Worm (Caenorhabditis elegans): Measurements from ENCODE around the gene C48B4.9.

DNA sequence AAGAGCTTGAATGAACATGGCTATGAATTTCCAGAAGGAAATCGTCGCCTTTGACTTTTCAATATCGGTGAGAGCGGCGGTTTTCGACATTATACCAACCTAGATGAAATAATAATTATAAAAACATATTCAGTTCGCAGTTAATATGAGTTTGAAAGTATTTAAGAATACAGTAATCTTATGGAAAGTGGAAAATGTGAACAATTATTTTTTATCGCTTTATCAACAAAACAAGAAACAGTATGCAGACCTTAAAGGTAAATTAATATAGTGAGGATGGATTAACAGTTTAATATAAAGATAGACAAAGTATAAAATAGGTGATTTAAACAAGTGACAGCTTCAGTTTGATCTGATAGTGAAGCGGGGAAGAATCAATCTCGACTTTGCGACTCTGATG, 4.7 kb downstream of the C48B4.9 start, which contains the start of gene C48B4.6:
- no peak for TF ChIP-seq ama-1 (optimal IDR thresholded peaks at IDR 0.05)
- TF ChIP-seq aly-1 (tag; optimal IDR thresholded peaks at IDR 0.05) = no peak
- TF ChIP-seq flt-1 (GFP tag; IDR thresholded peaks at IDR 0.05) = no peak
- no peak for TF ChIP-seq F13C5.2 (tag; optimal IDR thresholded peaks at IDR 0.05)
- no peak for TF ChIP-seq tbx-11 (GFP tag; IDR thresholded peaks at IDR 0.05)
